Worm (Caenorhabditis elegans) whole organism, L1 larva: Measurements from ENCODE around the gene F32D8.14.

Source experiments
- C04F5.9 ChIP-seq: sonication (generic microtip); optimal IDR thresholded peaks from 2 replicates; lab custom pipeline; 2016; ENCODE audit warnings: missing genetic modification characterization, missing compliant biosample characterization
- C34B4.2 ChIP-seq: sonication (generic microtip); optimal IDR thresholded peaks from 2 replicates; lab custom pipeline; 2017; ENCODE audit warnings: mild to moderate bottlenecking, missing genetic modification characterization, missing compliant biosample characterization
- aha-1 ChIP-seq: fragments of 150-350 bp; optimal IDR thresholded peaks from 2 replicates; lab custom pipeline; 2014; ENCODE audit warnings: missing biosample characterization, missing genetic modification characterization
- alr-1 ChIP-seq: fragments of 200-800 bp; sonication (Bioruptor generic); optimal IDR thresholded peaks from 2 replicates; lab custom pipeline; 2018; ENCODE audit warnings: borderline replicate concordance, mild to moderate bottlenecking, missing genetic modification characterization, missing compliant biosample characterization
- ama-1 ChIP-seq: fragments of 150-350 bp; optimal IDR thresholded peaks from 2 replicates; lab custom pipeline; 2014
- ceh-63 ChIP-seq: fragments of 200-800 bp; sonication (Bioruptor generic); optimal IDR thresholded peaks from 2 replicates; lab custom pipeline; 2018; ENCODE audit warnings: mild to moderate bottlenecking, missing genetic modification characterization, missing compliant biosample characterization
- ceh-82 ChIP-seq, 3 experiments: fragments of 150-350 bp in 1 of 3; sonication (generic microtip) in 2 of 3; optimal IDR thresholded peaks; 2 replicates each; lab custom pipeline; 2014 to 2017; ENCODE audit warnings: missing biosample characterization in 3 of 3, missing genetic modification characterization in 3 of 3
- ceh-90 ChIP-seq: sonication (generic microtip); optimal IDR thresholded peaks from 2 replicates; lab custom pipeline; 2016; ENCODE audit warnings: missing genetic modification characterization, missing compliant biosample characterization
- dpl-1 ChIP-seq, 3 experiments: fragments of 150-350 bp in 2 of 3; sonication (generic microtip) in 1 of 3; optimal IDR thresholded peaks; 2 replicates each; lab custom pipeline; 2014 to 2017; ENCODE audit warnings: missing biosample characterization in 3 of 3, missing genetic modification characterization in 3 of 3, missing genetic modification reagents in 3 of 3
- efl-3 ChIP-seq: fragments of 200-800 bp; sonication (Bioruptor generic); optimal IDR thresholded peaks from 2 replicates; lab custom pipeline; 2018; ENCODE audit warnings: mild to moderate bottlenecking, missing genetic modification characterization, missing compliant biosample characterization
- egl-13 ChIP-seq: sonication (generic microtip); optimal IDR thresholded peaks from 2 replicates; lab custom pipeline; 2016; ENCODE audit warnings: missing genotype, missing genetic modification reagents, missing genetic modification characterization, missing compliant biosample characterization
- egl-27 ChIP-seq, 2 experiments: fragments of 150-350 bp in 1 of 2; sonication (generic microtip); optimal IDR thresholded peaks; 3 replicates each; lab custom pipeline; 2017 to 2018; ENCODE audit warnings: missing biosample characterization in 2 of 2, missing genetic modification characterization in 2 of 2, missing genetic modification reagents in 2 of 2
- elt-2 ChIP-seq: sonication (generic microtip); optimal IDR thresholded peaks from 2 replicates; lab custom pipeline; 2016; ENCODE audit warnings: missing genetic modification characterization, mild to moderate bottlenecking, inconsistent platforms, missing compliant biosample characterization, missing genetic modification reagents
- ets-5 ChIP-seq: fragments of 200-800 bp; sonication (Bioruptor generic); IDR thresholded peaks from 2 replicates; pipeline ENCODE4 v1.3.6; 2022; ENCODE audit warnings: missing genetic modification characterization, missing compliant biosample characterization
- fkh-8 ChIP-seq: sonication (generic microtip); optimal IDR thresholded peaks from 2 replicates; lab custom pipeline; 2016; ENCODE audit warnings: mild to moderate bottlenecking, missing genetic modification characterization, missing compliant biosample characterization
- fos-1 ChIP-seq: fragments of 150-350 bp; optimal IDR thresholded peaks from 2 replicates; lab custom pipeline; 2014; ENCODE audit warnings: missing biosample characterization, missing genetic modification characterization
- grh-1 ChIP-seq: fragments of 200-800 bp; sonication (Bioruptor generic); IDR thresholded peaks from 2 replicates; pipeline ENCODE4 v1.3.6; 2022; ENCODE audit warnings: missing genetic modification reagents, missing genetic modification characterization, missing compliant biosample characterization
- hlh-4 ChIP-seq: sonication (generic microtip); optimal IDR thresholded peaks from 2 replicates; lab custom pipeline; 2016; ENCODE audit warnings: mild to moderate bottlenecking, missing genetic modification characterization, missing compliant biosample characterization
- jun-1 ChIP-seq: fragments of 150-350 bp; optimal IDR thresholded peaks from 2 replicates; lab custom pipeline; 2014; ENCODE audit warnings: missing biosample characterization, missing genetic modification reagents, missing genetic modification characterization
- lir-3 ChIP-seq: sonication (generic microtip); optimal IDR thresholded peaks from 2 replicates; lab custom pipeline; 2016; ENCODE audit warnings: mild to moderate bottlenecking, missing genetic modification characterization, moderate library complexity, missing compliant biosample characterization; ENCODE audit not compliant: poor library complexity
- lsy-2 ChIP-seq, 2 experiments: fragments of 150-350 bp; optimal IDR thresholded peaks; 2 replicates each; lab custom pipeline; 2014; ENCODE audit warnings: missing biosample characterization in 2 of 2, missing genetic modification characterization in 2 of 2
- mab-9 ChIP-seq: fragments of 200-800 bp; sonication (Bioruptor generic); IDR thresholded peaks from 2 replicates; pipeline ENCODE4 v1.3.6; 2022; ENCODE audit warnings: missing genetic modification reagents, missing genetic modification characterization, missing compliant biosample characterization
- mdl-1 ChIP-seq, 2 experiments: fragments of 150-350 bp; optimal IDR thresholded peaks; 2 replicates each; lab custom pipeline; 2014 to 2017; ENCODE audit warnings: missing biosample characterization in 2 of 2, missing genetic modification characterization in 2 of 2, inconsistent platforms in 1 of 2
- mef-2 ChIP-seq: fragments of 150-350 bp; optimal IDR thresholded peaks from 2 replicates; lab custom pipeline; 2014; ENCODE audit warnings: missing biosample characterization, missing genetic modification characterization
- nhr-11 ChIP-seq: fragments of 150-350 bp; optimal IDR thresholded peaks from 2 replicates; lab custom pipeline; 2014; ENCODE audit warnings: missing biosample characterization, missing genetic modification characterization
- nhr-19 ChIP-seq: fragments of 200-800 bp; sonication (Bioruptor generic); conservative IDR thresholded peaks from 2 replicates; pipeline ENCODE4 v1.3.6; 2022; ENCODE audit warnings: missing genetic modification characterization, missing compliant biosample characterization
- nhr-20 ChIP-seq: sonication (generic microtip); optimal IDR thresholded peaks from 2 replicates; lab custom pipeline; 2016; ENCODE audit warnings: mild to moderate bottlenecking, missing genetic modification characterization, missing compliant biosample characterization
- nhr-47 ChIP-seq: sonication (generic microtip); optimal IDR thresholded peaks from 2 replicates; lab custom pipeline; 2016; ENCODE audit warnings: mild to moderate bottlenecking, missing genetic modification characterization, moderate library complexity, missing compliant biosample characterization
- nhr-71 ChIP-seq: sonication (generic microtip); optimal IDR thresholded peaks from 2 replicates; lab custom pipeline; 2016; ENCODE audit warnings: mild to moderate bottlenecking, missing genetic modification characterization, moderate library complexity, missing compliant biosample characterization
- nhr-76 ChIP-seq: sonication (generic microtip); optimal IDR thresholded peaks from 2 replicates; lab custom pipeline; 2017; ENCODE audit warnings: missing biosample characterization, missing genetic modification characterization
- pax-3 ChIP-seq: fragments of 200-800 bp; sonication (Bioruptor generic); optimal IDR thresholded peaks from 2 replicates; lab custom pipeline; 2018; ENCODE audit warnings: mild to moderate bottlenecking, missing genetic modification characterization, moderate library complexity, missing compliant biosample characterization
- rnt-1 ChIP-seq: sonication (generic microtip); optimal IDR thresholded peaks from 2 replicates; lab custom pipeline; 2016; ENCODE audit warnings: mild to moderate bottlenecking, missing genetic modification characterization, moderate library complexity, missing compliant biosample characterization
- skn-1 ChIP-seq: fragments of 150-350 bp; optimal IDR thresholded peaks from 2 replicates; lab custom pipeline; 2014; ENCODE audit warnings: missing biosample characterization, missing genetic modification characterization
- snpc-4 ChIP-seq: fragments of 150-350 bp; optimal IDR thresholded peaks from 2 replicates; lab custom pipeline; 2014; ENCODE audit warnings: missing biosample characterization, missing genetic modification characterization
- snu-23 ChIP-seq: sonication (generic microtip); optimal IDR thresholded peaks from 2 replicates; lab custom pipeline; 2016; ENCODE audit warnings: missing genetic modification characterization, missing compliant biosample characterization
- sox-4 ChIP-seq: sonication (generic microtip); optimal IDR thresholded peaks from 2 replicates; lab custom pipeline; 2016; ENCODE audit warnings: missing genetic modification characterization, missing compliant biosample characterization
- sptf-1 ChIP-seq: fragments of 150-350 bp; optimal IDR thresholded peaks from 2 replicates; lab custom pipeline; 2014; ENCODE audit warnings: missing biosample characterization, missing genetic modification characterization
- swsn-7 ChIP-seq: sonication (generic microtip); optimal IDR thresholded peaks from 2 replicates; lab custom pipeline; 2016; ENCODE audit warnings: missing genetic modification characterization, missing compliant biosample characterization
- tbx-2 ChIP-seq: sonication (generic microtip); optimal IDR thresholded peaks from 2 replicates; lab custom pipeline; 2016; ENCODE audit warnings: missing genetic modification characterization, missing compliant biosample characterization
- tlp-1 ChIP-seq: fragments of 150-350 bp; optimal IDR thresholded peaks from 2 replicates; lab custom pipeline; 2014; ENCODE audit warnings: missing biosample characterization, missing genetic modification characterization
- unc-130 ChIP-seq: fragments of 150-350 bp; optimal IDR thresholded peaks from 2 replicates; lab custom pipeline; 2017; ENCODE audit warnings: missing biosample characterization, missing genetic modification characterization, inconsistent platforms
- unc-62 ChIP-seq: fragments of 150-350 bp; optimal IDR thresholded peaks from 2 replicates; lab custom pipeline; 2014; ENCODE audit warnings: missing biosample characterization, missing genetic modification reagents, missing genetic modification characterization
- unc-86 ChIP-seq: sonication (generic microtip); optimal IDR thresholded peaks from 2 replicates; lab custom pipeline; 2016; ENCODE audit warnings: missing genetic modification characterization, missing compliant biosample characterization
- unc-98 ChIP-seq: fragments of 200-800 bp; sonication (Bioruptor generic); IDR thresholded peaks from 2 replicates; pipeline ENCODE4 v1.3.6; 2022; ENCODE audit warnings: missing genetic modification characterization, missing compliant biosample characterization
- ztf-11 ChIP-seq, 2 experiments: sonication (generic microtip); optimal IDR thresholded peaks; 2 replicates each; lab custom pipeline; 2016 to 2017; ENCODE audit warnings: missing genetic modification characterization in 2 of 2, missing biosample characterization in 1 of 2, missing compliant biosample characterization in 1 of 2

F32D8.14 gene

DNA sequence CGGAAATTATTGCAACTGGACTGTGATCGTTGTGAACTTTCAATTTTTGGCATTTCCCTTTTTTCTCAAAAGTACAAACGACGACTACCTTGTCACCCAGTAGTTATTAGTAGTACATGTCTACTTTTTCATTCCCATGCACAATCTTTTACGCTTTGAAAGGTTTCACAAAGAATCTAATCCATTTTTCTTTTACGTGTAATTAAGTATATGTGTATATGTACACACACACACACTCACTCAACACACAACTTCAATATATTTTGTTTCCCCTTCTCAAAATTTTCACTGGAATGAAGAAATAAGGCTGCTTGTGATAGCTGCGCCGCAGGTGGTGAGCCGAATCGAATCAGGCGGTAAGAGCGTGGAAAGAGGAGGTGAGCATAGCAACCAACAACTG lies 30.1 kb upstream of the F32D8.14 start, which contains the start of gene F58B4.6:
TSS of gene F58B4.6 (plus strand) at position 301 of the 400 bp plus-strand sequence.
- TF ChIP-seq dpl-1 (GFP tag; optimal IDR thresholded peaks at IDR 0.05; lab: Kevin White, UChicago): no peak
- TF ChIP-seq C04F5.9: no peak
- peak; percentile 17 for TF ChIP-seq pax-3
- peak; percentile 20 for TF ChIP-seq nhr-47 (tag; lab: Kevin White, UChicago)
- TF ChIP-seq fkh-8 (tag; lab: Kevin White, UChicago): peak; percentile 71
- no peak for TF ChIP-seq swsn-7 (tag; lab: Kevin White, UChicago)
- no peak for TF ChIP-seq ceh-63 (GFP tag; lab: Kevin White, UChicago)
- peak; percentile 12 for TF ChIP-seq nhr-71 (tag; lab: Kevin White, UChicago)
- no peak for TF ChIP-seq nhr-19

DNA sequence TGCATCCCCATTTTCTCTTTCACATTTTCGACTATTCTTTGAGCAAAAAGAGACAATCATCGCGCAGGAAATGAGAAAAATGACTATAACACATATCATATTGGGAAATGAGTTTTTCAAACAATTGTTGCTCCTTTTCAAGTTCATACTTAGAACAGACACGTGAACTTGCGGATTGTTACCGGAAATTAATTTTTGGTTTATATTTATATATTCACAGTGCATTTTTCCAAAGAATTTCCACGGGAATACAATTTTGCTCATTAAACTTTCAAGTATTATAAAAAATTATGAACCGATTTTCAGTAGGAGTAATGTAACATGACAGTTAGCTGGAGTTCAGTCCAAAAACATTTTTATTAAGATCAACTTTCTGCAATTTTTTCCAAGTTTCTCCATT lies 28.6 kb upstream of the F32D8.14 start, which contains the start of gene F58B4.7:
TSS of gene F58B4.7 (minus strand) at position 101 of the 400 bp plus-strand sequence.
- TF ChIP-seq jun-1 (tag; lab: Kevin White, UChicago) (no peak), lsy-2 (tag; optimal IDR thresholded peaks at IDR 0.05; lab: Kevin White, UChicago) (no peak), ceh-90 (tag; lab: Kevin White, UChicago) (no peak), ceh-63 (GFP tag; lab: Kevin White, UChicago) (no peak), alr-1 (tag; lab: Kevin White, UChicago) (no peak), unc-62 (no peak), nhr-71 (tag; lab: Kevin White, UChicago) (no peak), sox-4 (tag; lab: Kevin White, UChicago) (no peak)

DNA sequence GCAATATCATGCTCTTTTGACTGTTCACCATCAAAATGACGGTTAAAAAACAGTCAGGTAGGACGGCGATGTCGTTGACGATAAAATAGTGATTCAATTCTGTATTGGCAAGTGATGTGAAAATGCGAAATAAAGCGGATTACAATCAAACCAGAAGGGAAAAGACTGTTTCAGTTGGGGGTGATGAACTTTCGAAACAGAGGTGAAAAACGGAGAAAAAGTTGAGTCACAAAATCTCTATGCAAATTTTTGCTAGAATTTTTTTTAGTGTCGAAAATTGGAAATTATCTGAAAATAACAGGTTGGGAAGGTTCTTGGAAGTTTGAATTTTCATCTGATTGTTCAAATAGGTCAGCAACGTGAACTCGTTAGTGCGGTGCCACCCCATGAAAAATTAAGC lies 27.2 kb upstream of the F32D8.14 start, which contains the start of gene nas-31:
TSS of gene nas-31 (minus strand) at position 101 of the 400 bp plus-strand sequence.
- TF ChIP-seq mef-2 (tag; lab: Kevin White, UChicago) (no peak), egl-13 (tag; lab: Kevin White, UChicago) (no peak), unc-130 (tag; lab: Kevin White, UChicago) (no peak), ceh-90 (tag; lab: Kevin White, UChicago) (no peak), hlh-4 (tag; lab: Kevin White, UChicago) (no peak), fos-1 (no peak), nhr-20 (tag; lab: Kevin White, UChicago) (no peak), lir-3 (tag; lab: Kevin White, UChicago) (no peak), ceh-82 (tag; optimal IDR thresholded peaks at IDR 0.05; lab: Kevin White, UChicago) (no peak), fkh-8 (tag; lab: Kevin White, UChicago) (no peak), aha-1 (tag; lab: Kevin White, UChicago) (no peak), snu-23 (GFP tag; lab: Kevin White, UChicago) (no peak), elt-2 (tag; lab: Kevin White, UChicago) (no peak), nhr-47 (tag; lab: Kevin White, UChicago) (no peak), unc-98 (GFP tag; lab: Robert Waterston, UW) (no peak), ets-5 (GFP tag; lab: Robert Waterston, UW) (no peak), nhr-71 (tag; lab: Kevin White, UChicago) (no peak), egl-27 (tag; optimal IDR thresholded peaks at IDR 0.05; lab: Kevin White, UChicago) (no peak)

DNA sequence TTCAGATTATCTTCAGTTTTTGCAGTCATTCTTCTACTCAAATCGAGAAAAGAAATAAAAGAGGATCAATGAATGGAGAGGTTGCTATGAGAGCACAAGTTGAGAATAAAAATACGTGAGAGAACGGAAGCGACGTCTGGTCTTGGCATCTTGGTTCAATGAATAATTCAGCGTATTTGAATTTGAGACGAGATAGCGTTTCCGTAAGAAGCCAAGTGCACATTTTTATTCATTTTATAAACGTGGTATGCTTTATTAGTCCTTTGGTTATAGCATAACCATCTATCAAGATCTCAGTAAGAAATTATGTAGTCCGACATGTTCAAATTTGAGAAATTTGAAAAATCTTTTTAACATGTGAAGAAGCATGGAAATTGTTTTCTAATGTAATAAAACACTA lies 23.8 kb upstream of the F32D8.14 start, which contains the start of gene F58B4.2:
TSS of gene F58B4.2 (minus strand) at position 101 of the 400 bp plus-strand sequence.
- no peak for TF ChIP-seq mdl-1 (tag; optimal IDR thresholded peaks at IDR 0.05; lab: Kevin White, UChicago)
- TF ChIP-seq ztf-11 (tag; optimal IDR thresholded peaks at IDR 0.05; lab: Kevin White, UChicago): no peak
- TF ChIP-seq tbx-2 (tag; lab: Kevin White, UChicago): no peak
- no peak for TF ChIP-seq tlp-1 (tag; lab: Kevin White, UChicago)
- TF ChIP-seq unc-86 (tag; lab: Kevin White, UChicago): no peak
- TF ChIP-seq ets-5 (GFP tag; lab: Robert Waterston, UW): no peak
- TF ChIP-seq C34B4.2: no peak
- TF ChIP-seq rnt-1 (tag; lab: Kevin White, UChicago): no peak
- TF ChIP-seq ama-1: no peak
- TF ChIP-seq skn-1 (tag; lab: Kevin White, UChicago): no peak
- TF ChIP-seq efl-3 (GFP tag; lab: Kevin White, UChicago): no peak
- no peak for TF ChIP-seq egl-13 (tag; lab: Kevin White, UChicago)
- no peak for TF ChIP-seq nhr-11 (tag; lab: Kevin White, UChicago)
- no peak for TF ChIP-seq aha-1 (tag; lab: Kevin White, UChicago)
- TF ChIP-seq nhr-71 (tag; lab: Kevin White, UChicago): no peak
- TF ChIP-seq nhr-76 (tag; lab: Kevin White, UChicago): no peak
- no peak for TF ChIP-seq snpc-4
- TF ChIP-seq grh-1: no peak
- no peak for TF ChIP-seq sptf-1 (tag; lab: Kevin White, UChicago)
- TF ChIP-seq mab-9 (GFP tag; lab: Robert Waterston, UW): no peak
